Fruit fly (Drosophila melanogaster) whole organism, embryonic: ENCODE results near the gene CG3862.

Source experiments
- BEAF-32 ChIP-seq: fragments of 200-800 bp; sonication (Bioruptor generic); optimal IDR thresholded peaks from 3 replicates; lab custom pipeline; 2017; ENCODE audit warnings: missing biosample characterization, missing genetic modification characterization, mild to moderate bottlenecking, moderate library complexity, missing genetic modification reagents
- Bdp1 ChIP-seq: fragments of 200-800 bp; sonication (Bioruptor generic); optimal IDR thresholded peaks from 3 replicates; lab custom pipeline; 2016; ENCODE audit warnings: missing biosample characterization, missing genetic modification characterization
- CG11085 ChIP-seq: fragments of 200-800 bp; sonication (Bioruptor generic); IDR thresholded peaks from 2 replicates; pipeline ENCODE4 v1.3.6; 2022; ENCODE audit warnings: missing biosample characterization, missing genetic modification characterization
- CG12071 ChIP-seq: fragments of 200-800 bp; sonication (Bioruptor generic); optimal IDR thresholded peaks from 3 replicates; lab custom pipeline; 2018; ENCODE audit warnings: missing biosample characterization, mild to moderate bottlenecking, missing genetic modification characterization
- CG13624 ChIP-seq: fragments of 200-800 bp; sonication (Bioruptor generic); optimal IDR thresholded peaks from 2 replicates; lab custom pipeline; 2016; ENCODE audit warnings: missing biosample characterization, missing genetic modification characterization
- CG15514 ChIP-seq: fragments of 200-800 bp; sonication (Bioruptor generic); optimal IDR thresholded peaks from 3 replicates; lab custom pipeline; 2017; ENCODE audit warnings: missing biosample characterization, missing genetic modification characterization, mild to moderate bottlenecking, moderate library complexity, missing genetic modification reagents
- CG16863 ChIP-seq: fragments of 200-800 bp; sonication (Bioruptor generic); optimal IDR thresholded peaks from 3 replicates; lab custom pipeline; 2016; ENCODE audit warnings: missing biosample characterization, missing genetic modification characterization
- CG17359 ChIP-seq: fragments of 200-800 bp; sonication (Bioruptor generic); optimal IDR thresholded peaks from 3 replicates; lab custom pipeline; 2018; ENCODE audit warnings: missing biosample characterization, mild to moderate bottlenecking, missing genetic modification characterization, moderate library complexity
- CG17802 ChIP-seq: fragments of 200-800 bp; sonication (Bioruptor generic); optimal IDR thresholded peaks from 2 replicates; lab custom pipeline; 2018; ENCODE audit warnings: missing biosample characterization, mild to moderate bottlenecking, missing genetic modification characterization, moderate library complexity
- CG18011 ChIP-seq: fragments of 200-800 bp; sonication (Bioruptor generic); optimal IDR thresholded peaks from 2 replicates; lab custom pipeline; 2017; ENCODE audit warnings: missing biosample characterization, missing genetic modification characterization, mild to moderate bottlenecking, moderate library complexity, missing genotype
- CG2199 ChIP-seq: fragments of 200-800 bp; sonication (Bioruptor generic); IDR thresholded peaks from 3 replicates; pipeline ENCODE4 v1.3.6; 2022; ENCODE audit warnings: missing biosample characterization, missing genetic modification characterization
- CG3065 ChIP-seq: fragments of 200-800 bp; sonication (Bioruptor generic); optimal IDR thresholded peaks from 2 replicates; lab custom pipeline; 2016; ENCODE audit warnings: missing biosample characterization, missing genetic modification characterization
- CG32532 ChIP-seq: fragments of 200-800 bp; sonication (Bioruptor generic); IDR thresholded peaks from 2 replicates; pipeline ENCODE4 v1.3.6; 2022; ENCODE audit warnings: missing biosample characterization, missing genetic modification characterization
- CG34422 ChIP-seq: fragments of 200-800 bp; sonication (Bioruptor generic); IDR thresholded peaks from 3 replicates; pipeline ENCODE4 v1.3.6; 2022; ENCODE audit warnings: missing biosample characterization, missing genetic modification characterization
- CG5953 ChIP-seq: fragments of 200-800 bp; sonication (Bioruptor generic); IDR thresholded peaks from 2 replicates; pipeline ENCODE4 v1.3.6; 2022; ENCODE audit warnings: missing biosample characterization, missing genetic modification characterization
- CG6654 ChIP-seq: fragments of 200-800 bp; sonication (Bioruptor generic); optimal IDR thresholded peaks from 2 replicates; lab custom pipeline; 2017; ENCODE audit warnings: missing biosample characterization, mild to moderate bottlenecking, missing genetic modification characterization
- CG7357 ChIP-seq: fragments of 200-800 bp; sonication (Bioruptor generic); IDR thresholded peaks from 3 replicates; pipeline ENCODE4 v1.3.6; 2022; ENCODE audit warnings: missing biosample characterization, missing genetic modification characterization
- CG7786 ChIP-seq: fragments of 200-800 bp; sonication (Bioruptor generic); optimal IDR thresholded peaks from 2 replicates; lab custom pipeline; 2016; ENCODE audit warnings: missing biosample characterization, missing genetic modification characterization
- CG7987 ChIP-seq: fragments of 200-800 bp; sonication (Bioruptor generic); optimal IDR thresholded peaks from 2 replicates; lab custom pipeline; 2018; ENCODE audit warnings: missing biosample characterization, mild to moderate bottlenecking, missing genetic modification characterization, moderate library complexity
- CG9609 ChIP-seq: fragments of 200-800 bp; sonication (Bioruptor generic); optimal IDR thresholded peaks from 3 replicates; lab custom pipeline; 2016; ENCODE audit warnings: missing biosample characterization, missing genetic modification characterization
- Camta ChIP-seq: fragments of 200-800 bp; sonication (Bioruptor generic); optimal IDR thresholded peaks from 2 replicates; lab custom pipeline; 2016; ENCODE audit warnings: missing biosample characterization, missing genetic modification characterization
- Dbx ChIP-seq: fragments of 200-800 bp; sonication (Bioruptor generic); IDR thresholded peaks from 3 replicates; pipeline ENCODE4 v1.3.6; 2022; ENCODE audit warnings: missing biosample characterization, missing genetic modification characterization
- HmgD ChIP-seq: fragments of 200-800 bp; sonication (Bioruptor generic); optimal IDR thresholded peaks from 3 replicates; lab custom pipeline; 2016; ENCODE audit warnings: missing biosample characterization, missing genetic modification characterization
- Hr3 ChIP-seq: fragments of 200-800 bp; sonication (Bioruptor generic); optimal IDR thresholded peaks from 3 replicates; lab custom pipeline; 2016; ENCODE audit warnings: missing biosample characterization, missing genetic modification characterization
- Hr78 ChIP-seq, 2 experiments: fragments of 200-800 bp in 1 of 2; fragments of >200 bp in 1 of 2; sonication (Bioruptor generic) in 1 of 2; optimal IDR thresholded peaks; 2 replicates each; lab custom pipeline; 2017 to 2019; ENCODE audit warnings: missing biosample characterization in 2 of 2, missing genetic modification characterization in 2 of 2, mild to moderate bottlenecking in 1 of 2, moderate library complexity in 1 of 2
- MTF-1 ChIP-seq: fragments of 200-800 bp; sonication (Bioruptor generic); optimal IDR thresholded peaks from 2 replicates; lab custom pipeline; 2018; ENCODE audit warnings: missing biosample characterization, mild to moderate bottlenecking, missing genetic modification characterization, borderline replicate concordance
- Mes4 ChIP-seq: fragments of 200-800 bp; sonication (Bioruptor generic); optimal IDR thresholded peaks from 2 replicates; lab custom pipeline; 2016; ENCODE audit warnings: missing biosample characterization, missing genetic modification characterization
- Sry-δ ChIP-seq: fragments of 200-800 bp; sonication (Bioruptor generic); optimal IDR thresholded peaks from 2 replicates; lab custom pipeline; 2016; ENCODE audit warnings: missing biosample characterization, missing genetic modification characterization
- al ChIP-seq: fragments of 200-800 bp; sonication (Bioruptor generic); IDR thresholded peaks from 2 replicates; pipeline ENCODE4 v1.3.6; 2022; ENCODE audit warnings: missing biosample characterization, missing genetic modification characterization
- ase ChIP-seq: fragments of 200-800 bp; sonication (Bioruptor generic); IDR thresholded peaks from 3 replicates; pipeline ENCODE4 v1.3.6; 2022; ENCODE audit warnings: missing biosample characterization, missing genetic modification characterization
- ash1 ChIP-seq: fragments of 200-800 bp; sonication (Bioruptor generic); optimal IDR thresholded peaks from 2 replicates; lab custom pipeline; 2018; ENCODE audit warnings: missing biosample characterization, mild to moderate bottlenecking, missing genetic modification characterization
- bab2 ChIP-seq: fragments of 200-800 bp; sonication (Bioruptor generic); optimal IDR thresholded peaks from 2 replicates; lab custom pipeline; 2016; ENCODE audit warnings: missing biosample characterization, missing genetic modification characterization
- bcd ChIP-seq: fragments of 200-800 bp; sonication (Bioruptor generic); optimal IDR thresholded peaks from 2 replicates; lab custom pipeline; 2017; ENCODE audit warnings: missing biosample characterization, mild to moderate bottlenecking, missing genetic modification characterization
- cato ChIP-seq: fragments of 200-800 bp; sonication (Bioruptor generic); optimal IDR thresholded peaks from 2 replicates; lab custom pipeline; 2016; ENCODE audit warnings: missing biosample characterization, missing genetic modification characterization, borderline replicate concordance
- caup ChIP-seq: fragments of 200-800 bp; sonication (Bioruptor generic); optimal IDR thresholded peaks from 3 replicates; lab custom pipeline; 2017; ENCODE audit warnings: missing biosample characterization, mild to moderate bottlenecking, missing genetic modification characterization, moderate library complexity; ENCODE audit not compliant: severe bottlenecking
- cwo ChIP-seq: fragments of 200-800 bp; sonication (Bioruptor generic); optimal IDR thresholded peaks from 3 replicates; lab custom pipeline; 2017; ENCODE audit warnings: missing biosample characterization, missing genetic modification characterization, mild to moderate bottlenecking, moderate library complexity, missing genetic modification reagents
- dysf ChIP-seq: fragments of 200-800 bp; sonication (Bioruptor generic); IDR thresholded peaks from 3 replicates; pipeline ENCODE4 v1.3.6; 2022; ENCODE audit warnings: missing biosample characterization, missing genetic modification characterization
- emc ChIP-seq: fragments of 200-800 bp; sonication (Bioruptor generic); optimal IDR thresholded peaks from 2 replicates; lab custom pipeline; 2016; ENCODE audit warnings: missing biosample characterization, missing genetic modification characterization
- en ChIP-seq: fragments of 200-800 bp; sonication (Bioruptor generic); optimal IDR thresholded peaks from 2 replicates; lab custom pipeline; 2016; ENCODE audit warnings: missing biosample characterization, missing genetic modification characterization
- eve ChIP-seq, 2 experiments: fragments of >200 bp; optimal IDR thresholded peaks; 2 replicates each; lab custom pipeline; 2017; ENCODE audit warnings: missing biosample characterization in 2 of 2, missing genetic modification characterization in 2 of 2
- gce ChIP-seq: fragments of 200-800 bp; sonication (Bioruptor generic); IDR thresholded peaks from 3 replicates; pipeline ENCODE4 v1.3.6; 2022; ENCODE audit warnings: missing biosample characterization, missing genetic modification characterization
- nau ChIP-seq: fragments of 200-800 bp; sonication (Bioruptor generic); optimal IDR thresholded peaks from 3 replicates; lab custom pipeline; 2017; ENCODE audit warnings: missing biosample characterization, mild to moderate bottlenecking, missing genetic modification characterization, missing genetic modification reagents
- onecut ChIP-seq: fragments of 200-800 bp; sonication (Bioruptor generic); IDR thresholded peaks from 2 replicates; pipeline ENCODE4 v1.3.6; 2022; ENCODE audit warnings: missing biosample characterization, missing genetic modification characterization
- pb ChIP-seq: fragments of 200-800 bp; sonication (Bioruptor generic); optimal IDR thresholded peaks from 3 replicates; lab custom pipeline; 2016; ENCODE audit warnings: missing biosample characterization, missing genetic modification characterization
- pita ChIP-seq: fragments of 200-800 bp; sonication (Bioruptor generic); optimal IDR thresholded peaks from 2 replicates; lab custom pipeline; 2017; ENCODE audit warnings: missing biosample characterization, mild to moderate bottlenecking, missing genetic modification characterization
- sna ChIP-seq: fragments of 200-800 bp; sonication (Bioruptor generic); IDR thresholded peaks from 2 replicates; pipeline ENCODE4 v1.3.6; 2022; ENCODE audit warnings: missing biosample characterization, missing genetic modification characterization; ENCODE audit not compliant: partially characterized antibody
- stc ChIP-seq: fragments of 200-800 bp; sonication (Bioruptor generic); IDR thresholded peaks from 2 replicates; pipeline ENCODE4 v1.3.6; 2022; ENCODE audit warnings: missing biosample characterization, missing genetic modification characterization
- vnd ChIP-seq: fragments of 200-800 bp; sonication (Bioruptor generic); IDR thresholded peaks from 3 replicates; pipeline ENCODE4 v1.3.6; 2022; ENCODE audit warnings: missing biosample characterization, missing genetic modification characterization; ENCODE audit not compliant: partially characterized antibody
- wdn ChIP-seq: fragments of 200-800 bp; sonication (Bioruptor generic); IDR thresholded peaks from 2 replicates; pipeline ENCODE4 v1.3.6; 2022; ENCODE audit warnings: missing biosample characterization, missing genetic modification characterization

Gene CG3862

DNA sequence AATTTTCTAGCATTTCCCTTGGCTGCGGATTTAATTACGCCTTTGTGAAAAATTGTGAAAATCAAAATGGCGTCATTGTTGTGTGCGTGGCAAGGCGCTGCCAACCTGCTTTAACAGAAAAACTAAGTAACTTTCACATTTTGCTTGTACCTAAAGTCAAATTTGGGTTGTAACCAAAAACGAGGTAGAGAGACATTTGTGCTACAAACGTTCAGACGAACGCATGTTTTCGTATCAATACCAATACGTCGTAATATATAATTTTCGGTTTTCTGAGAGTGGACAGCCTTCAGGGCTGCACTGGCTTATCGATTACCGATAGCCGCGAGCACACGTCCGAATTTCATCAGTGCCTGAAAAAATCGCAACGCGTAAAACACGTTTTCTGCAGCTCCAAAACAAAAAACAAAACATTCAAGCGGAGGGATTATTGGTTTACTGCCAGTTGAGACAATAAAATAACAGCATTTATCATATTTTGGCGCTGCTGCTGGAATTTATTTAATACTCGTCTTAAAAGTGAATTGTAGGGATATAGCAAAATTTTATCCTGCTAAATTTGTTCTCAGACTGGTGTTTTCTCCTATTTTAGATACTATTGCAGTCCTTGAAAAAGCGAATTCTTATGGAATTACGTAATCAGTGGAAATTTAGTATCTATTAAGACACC is 45.2 kb upstream of the CG3862 start (continued):
- TF ChIP-seq al (GFP tag; lab: Robert Waterston, UW) (peak; percentile 64), Camta (GFP tag; lab: Kevin White, UChicago) (peak; percentile 73), MTF-1 (GFP tag; lab: Kevin White, UChicago) (no peak), CG7786 (peak; percentile 80), CG7357 (GFP tag; lab: Robert Waterston, UW) (peak; percentile 57; the same call in 2 of the 3 replicates), Dbx (peak; percentile 63; the same call in 2 of the 3 replicates), Sry-δ (GFP tag; lab: Kevin White, UChicago) (peak; percentile 62), ase (GFP tag; lab: Robert Waterston, UW) (no peak), onecut (peak; percentile 79), BEAF-32 (GFP tag; lab: Kevin White, UChicago) (peak; percentile 43), wdn (GFP tag; lab: Robert Waterston, UW) (0 out of 2 replicates have a peak, but pooled peaks have one; percentile 64), CG11085 (GFP tag; lab: Robert Waterston, UW) (peak; percentile 38; the same call in 1 of the 2 replicates), Hr78 (GFP tag; optimal IDR thresholded peaks at IDR 0.05; lab: Kevin White, UChicago) (no peak), Hr3 (GFP tag; lab: Kevin White, UChicago) (peak; percentile 67), CG7987 (peak; percentile 42), CG18011 (GFP tag; lab: Kevin White, UChicago) (peak; percentile 68), CG32532 (GFP tag; lab: Robert Waterston, UW) (peak; percentile 84), ash1 (GFP tag; lab: Kevin White, UChicago) (no peak), nau (GFP tag; lab: Kevin White, UChicago) (peak; percentile 53), pita (GFP tag; lab: Kevin White, UChicago) (no peak), CG12071 (GFP tag; lab: Kevin White, UChicago) (peak; percentile 26), CG15514 (peak; percentile 73), CG16863 (peak; percentile 69), sna (0 out of 2 replicates have a peak, but pooled peaks have one; percentile 26), emc (GFP tag; lab: Kevin White, UChicago) (peak; percentile 34), CG17802 (no peak), CG6654 (GFP tag; lab: Kevin White, UChicago) (peak; percentile 21), stc (GFP tag; lab: Robert Waterston, UW) (peak; percentile 68), cwo (GFP tag; lab: Kevin White, UChicago) (peak; percentile 62), CG5953 (no peak), CG9609 (GFP tag; lab: Kevin White, UChicago) (peak; percentile 59), bcd (GFP tag; lab: Kevin White, UChicago) (peak; percentile 67), eve (GFP tag; optimal IDR thresholded peaks at IDR 0.05; lab: Kevin White, UChicago) (no peak), Bdp1 (GFP tag; lab: Kevin White, UChicago) (peak; percentile 62), caup (GFP tag; lab: Kevin White, UChicago) (peak; percentile 61), CG2199 (peak; percentile 42; the same call in 1 of the 3 replicates), cato (GFP tag; lab: Kevin White, UChicago) (peak; percentile 48), dysf (peak; percentile 76), HmgD (GFP tag; lab: Kevin White, UChicago) (peak; percentile 44), en (GFP tag; lab: Kevin White, UChicago) (peak; percentile 57), gce (GFP tag; lab: Robert Waterston, UW) (peak; percentile 71; the same call in 1 of the 3 replicates), CG13624 (GFP tag; lab: Kevin White, UChicago) (peak; percentile 92), bab2 (GFP tag; lab: Kevin White, UChicago) (peak; percentile 79), vnd (GFP tag; lab: Robert Waterston, UW) (0 out of 3 replicates have a peak, but pooled peaks have one; percentile 32), CG17359 (tag; lab: Kevin White, UChicago) (peak; percentile 58), CG34422 (no peak; the same call in 2 of the 3 replicates), Mes4 (GFP tag; lab: Kevin White, UChicago) (peak; percentile 68), CG3065 (GFP tag; lab: Kevin White, UChicago) (peak; percentile 48), pb (peak; percentile 61)
